Worm (Caenorhabditis elegans): Measurements from ENCODE around the gene ncr-1.

DNA sequence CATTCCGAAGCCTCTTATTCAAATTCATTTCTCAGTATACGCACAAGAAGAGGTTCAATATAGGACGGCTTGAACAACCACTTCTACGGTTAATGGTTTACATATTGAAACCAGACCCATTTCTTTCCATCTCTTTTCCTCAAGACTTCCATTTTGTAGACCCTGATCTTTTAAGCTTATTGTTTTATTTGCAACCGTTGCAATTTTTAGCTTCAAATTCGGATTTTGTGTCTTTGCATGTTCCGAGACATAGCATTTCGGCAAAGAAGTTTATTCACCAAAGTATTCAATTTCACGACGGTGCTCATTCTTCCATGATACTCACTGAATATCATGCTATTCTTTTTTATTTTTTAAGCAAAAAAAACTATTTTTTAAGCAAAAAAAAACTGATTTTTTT lies 22.4 kb downstream of the ncr-1 start, which contains the start of gene nmur-3:
- no peak for TF ChIP-seq ama-1 (optimal IDR thresholded peaks at IDR 0.05)
- TF ChIP-seq sea-1 (GFP tag; conservative IDR thresholded peaks at IDR 0.05), result no peak
- TF ChIP-seq ets-7 (tag; optimal IDR thresholded peaks at IDR 0.05), result no peak
- no peak for TF ChIP-seq hnd-1 (tag; optimal IDR thresholded peaks at IDR 0.05)
- TF ChIP-seq aly-1 (tag; optimal IDR thresholded peaks at IDR 0.05), result no peak
- TF ChIP-seq ceh-36 (tag; optimal IDR thresholded peaks at IDR 0.05), result no peak
- TF ChIP-seq tbx-11 (GFP tag; IDR thresholded peaks at IDR 0.05), result no peak
- no peak for TF ChIP-seq scrt-1 (GFP tag; IDR thresholded peaks at IDR 0.05)
- no peak for TF ChIP-seq F13C5.2 (tag; optimal IDR thresholded peaks at IDR 0.05)
- TF ChIP-seq hmbx-1 (tag; optimal IDR thresholded peaks at IDR 0.05), result no peak

Measured in whole organism, early embryonic.